Fruit fly (Drosophila melanogaster): ENCODE results near the gene CG8112.

DNA sequence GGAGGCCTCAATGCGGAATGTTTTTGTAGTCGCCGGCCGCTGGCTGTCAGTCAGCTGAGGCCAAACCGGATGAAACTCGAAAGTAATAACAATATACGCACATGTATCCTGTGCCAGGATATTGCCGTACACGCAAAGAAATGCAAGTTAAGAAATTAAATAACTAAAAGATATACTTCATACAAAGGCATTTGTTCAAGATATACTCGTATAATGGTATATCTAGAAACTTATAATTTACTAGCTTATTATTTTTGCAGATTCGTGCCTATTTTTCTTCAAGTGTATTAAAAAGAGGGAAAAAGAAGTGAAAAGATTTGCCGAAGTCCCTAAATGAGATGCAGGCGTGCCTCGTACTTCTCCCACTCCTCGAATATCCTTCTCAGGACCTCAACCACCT is 29.5 kb upstream of the CG8112 start:
- TF ChIP-seq psq (optimal IDR thresholded peaks at IDR 0.05) (no peak), h (optimal IDR thresholded peaks at IDR 0.05) (no peak), ttk (optimal IDR thresholded peaks at IDR 0.05) (no peak), Myc (optimal IDR thresholded peaks at IDR 0.05) (no peak), Sin3A (optimal IDR thresholded peaks at IDR 0.05) (no peak), insv (optimal IDR thresholded peaks at IDR 0.05) (no peak)

Measured in Kc167 (cell line).